Fruit fly (Drosophila melanogaster) whole organism, embryonic: Measurements from ENCODE around the gene Cyp310a1.
A peak's percentile ranks its signal among the peaks of the same experiment; 100 is the strongest.

ENCODE experiments used
- Adf1 ChIP-seq: fragments of 200-800 bp; sonication (Bioruptor generic); IDR thresholded peaks from 2 replicates; pipeline ENCODE4 v1.3.6; 2022; ENCODE audit warnings: missing biosample characterization, missing genetic modification characterization
- Awh ChIP-seq: fragments of 200-800 bp; sonication (Bioruptor generic); IDR thresholded peaks from 2 replicates; pipeline ENCODE4, ENCODE4 v1.3.6; 2022; ENCODE audit warnings: missing biosample characterization, missing genetic modification characterization
- B-H1 ChIP-seq: fragments of 200-800 bp; sonication (Bioruptor generic); IDR thresholded peaks from 3 replicates; pipeline ENCODE4 v1.3.6; 2022; ENCODE audit warnings: missing biosample characterization, missing genetic modification characterization
- Bgb ChIP-seq: fragments of 200-800 bp; sonication (Bioruptor generic); IDR thresholded peaks from 2 replicates; pipeline ENCODE4 v1.3.6; 2022; ENCODE audit warnings: missing biosample characterization, missing genetic modification characterization; ENCODE audit not compliant: partially characterized antibody
- C15 ChIP-seq: fragments of 200-800 bp; sonication (Bioruptor generic); IDR thresholded peaks from 3 replicates; pipeline ENCODE4 v1.3.6; 2022; ENCODE audit warnings: missing biosample characterization, missing genetic modification characterization
- CG10147 ChIP-seq: fragments of 200-800 bp; sonication (Bioruptor generic); optimal IDR thresholded peaks from 2 replicates; lab custom pipeline; 2019; ENCODE audit warnings: missing biosample characterization, mild to moderate bottlenecking, missing genetic modification characterization, moderate library complexity
- CG10274 ChIP-seq: fragments of 200-800 bp; sonication (Bioruptor generic); optimal IDR thresholded peaks from 3 replicates; lab custom pipeline; 2017; ENCODE audit warnings: missing biosample characterization, mild to moderate bottlenecking, missing genetic modification characterization
- CG10431 ChIP-seq: fragments of 200-800 bp; sonication (Bioruptor generic); optimal IDR thresholded peaks from 3 replicates; lab custom pipeline; 2018; ENCODE audit warnings: missing biosample characterization, mild to moderate bottlenecking, missing genetic modification characterization
- CG13775 ChIP-seq: fragments of 200-800 bp; sonication (Bioruptor generic); optimal IDR thresholded peaks from 3 replicates; lab custom pipeline; 2017; ENCODE audit warnings: missing biosample characterization, mild to moderate bottlenecking, missing genetic modification characterization
- CG17328 ChIP-seq: fragments of 200-800 bp; sonication (Bioruptor generic); IDR thresholded peaks from 2 replicates; pipeline ENCODE4 v1.3.6; 2022; ENCODE audit warnings: missing biosample characterization, missing genetic modification characterization
- CG18262 ChIP-seq: fragments of 200-800 bp; optimal IDR thresholded peaks from 3 replicates; lab custom pipeline; 2019; ENCODE audit warnings: missing biosample characterization, mild to moderate bottlenecking, missing genetic modification characterization, moderate library complexity
- CG18764 ChIP-seq: fragments of 200-800 bp; sonication (Bioruptor generic); optimal IDR thresholded peaks from 3 replicates; lab custom pipeline; 2016; ENCODE audit warnings: missing biosample characterization, missing genetic modification characterization
- CG30020 ChIP-seq: fragments of 200-800 bp; optimal IDR thresholded peaks from 2 replicates; lab custom pipeline; 2019; ENCODE audit warnings: missing biosample characterization, mild to moderate bottlenecking, missing genetic modification characterization, moderate library complexity
- CG30403 ChIP-seq: fragments of 200-800 bp; sonication (Bioruptor generic); optimal IDR thresholded peaks from 3 replicates; lab custom pipeline; 2016; ENCODE audit warnings: missing biosample characterization, missing genetic modification characterization
- CG31224 ChIP-seq: fragments of 200-800 bp; sonication (Bioruptor generic); IDR thresholded peaks from 2 replicates; pipeline ENCODE4 v1.3.6; 2022; ENCODE audit warnings: missing biosample characterization, missing genetic modification characterization
- CG32767 ChIP-seq: fragments of 200-800 bp; sonication (Bioruptor generic); IDR thresholded peaks from 2 replicates; pipeline ENCODE4 v1.3.6; 2022; ENCODE audit warnings: missing biosample characterization, missing genetic modification characterization
- CG3281 ChIP-seq: fragments of 200-800 bp; sonication (Bioruptor generic); optimal IDR thresholded peaks from 3 replicates; lab custom pipeline; 2017; ENCODE audit warnings: missing biosample characterization, mild to moderate bottlenecking, missing genetic modification characterization
- CG3838 ChIP-seq: fragments of 200-800 bp; sonication (Bioruptor generic); optimal IDR thresholded peaks from 3 replicates; lab custom pipeline; 2016; ENCODE audit warnings: missing biosample characterization, missing genetic modification characterization
- CG3995 ChIP-seq: fragments of 200-800 bp; sonication (Bioruptor generic); optimal IDR thresholded peaks from 3 replicates; lab custom pipeline; 2016; ENCODE audit warnings: missing biosample characterization, missing genetic modification characterization
- CG4424 ChIP-seq: fragments of 200-800 bp; sonication (Bioruptor generic); optimal IDR thresholded peaks from 3 replicates; lab custom pipeline; 2016; ENCODE audit warnings: missing biosample characterization, missing genetic modification characterization
- CG4730 ChIP-seq: fragments of 200-800 bp; sonication (Bioruptor generic); IDR thresholded peaks from 2 replicates; pipeline ENCODE4 v1.3.6; 2022; ENCODE audit warnings: missing biosample characterization, missing genetic modification characterization
- CG5953 ChIP-seq: fragments of 200-800 bp; sonication (Bioruptor generic); IDR thresholded peaks from 2 replicates; pipeline ENCODE4 v1.3.6; 2022; ENCODE audit warnings: missing biosample characterization, missing genetic modification characterization
- CG7271 ChIP-seq: fragments of 200-800 bp; sonication (Bioruptor generic); optimal IDR thresholded peaks from 2 replicates; lab custom pipeline; 2018; ENCODE audit warnings: missing biosample characterization, mild to moderate bottlenecking, missing genetic modification characterization, moderate library complexity
- CG7987 ChIP-seq: fragments of 200-800 bp; sonication (Bioruptor generic); optimal IDR thresholded peaks from 2 replicates; lab custom pipeline; 2018; ENCODE audit warnings: missing biosample characterization, mild to moderate bottlenecking, missing genetic modification characterization, moderate library complexity
- CG8388 ChIP-seq: fragments of 200-800 bp; sonication (Bioruptor generic); optimal IDR thresholded peaks from 2 replicates; lab custom pipeline; 2019; ENCODE audit warnings: missing biosample characterization, mild to moderate bottlenecking, missing genetic modification characterization, moderate library complexity
- CG9609 ChIP-seq: fragments of 200-800 bp; sonication (Bioruptor generic); optimal IDR thresholded peaks from 3 replicates; lab custom pipeline; 2016; ENCODE audit warnings: missing biosample characterization, missing genetic modification characterization
- CG9817 ChIP-seq: fragments of 200-800 bp; sonication (Bioruptor generic); optimal IDR thresholded peaks from 2 replicates; lab custom pipeline; 2018; ENCODE audit warnings: missing biosample characterization, mild to moderate bottlenecking, missing genetic modification characterization, moderate library complexity
- Camta ChIP-seq: fragments of 200-800 bp; sonication (Bioruptor generic); optimal IDR thresholded peaks from 2 replicates; lab custom pipeline; 2016; ENCODE audit warnings: missing biosample characterization, missing genetic modification characterization
- D19A ChIP-seq: fragments of 200-800 bp; optimal IDR thresholded peaks from 3 replicates; lab custom pipeline; 2019; ENCODE audit warnings: missing biosample characterization, mild to moderate bottlenecking, missing genetic modification characterization, moderate library complexity
- Hand ChIP-seq: fragments of 200-800 bp; sonication (Bioruptor generic); optimal IDR thresholded peaks from 2 replicates; lab custom pipeline; 2017; ENCODE audit warnings: mild to moderate bottlenecking, missing biosample characterization, missing genetic modification reagents, missing genetic modification characterization
- Mes4 ChIP-seq: fragments of 200-800 bp; sonication (Bioruptor generic); optimal IDR thresholded peaks from 2 replicates; lab custom pipeline; 2016; ENCODE audit warnings: missing biosample characterization, missing genetic modification characterization
- ac ChIP-seq: fragments of 200-800 bp; sonication (Bioruptor generic); optimal IDR thresholded peaks from 3 replicates; lab custom pipeline; 2017; ENCODE audit warnings: missing biosample characterization, mild to moderate bottlenecking, missing genetic modification characterization
- az2 ChIP-seq: fragments of 200-800 bp; sonication (Bioruptor generic); optimal IDR thresholded peaks from 3 replicates; lab custom pipeline; 2016; ENCODE audit warnings: missing biosample characterization, missing genetic modification characterization
- danr ChIP-seq: fragments of 200-800 bp; sonication (Bioruptor generic); IDR thresholded peaks from 2 replicates; pipeline ENCODE4 v1.3.6; 2022; ENCODE audit warnings: missing biosample characterization, missing genetic modification characterization
- dysf ChIP-seq: fragments of 200-800 bp; sonication (Bioruptor generic); IDR thresholded peaks from 3 replicates; pipeline ENCODE4 v1.3.6; 2022; ENCODE audit warnings: missing biosample characterization, missing genetic modification characterization
- eyg ChIP-seq: fragments of 200-800 bp; sonication (Bioruptor generic); optimal IDR thresholded peaks from 3 replicates; lab custom pipeline; 2016; ENCODE audit warnings: missing biosample characterization, missing genetic modification characterization
- gsb ChIP-seq: fragments of 200-800 bp; sonication (Bioruptor generic); IDR thresholded peaks from 2 replicates; pipeline ENCODE4 v1.3.6; 2022; ENCODE audit warnings: missing biosample characterization, missing genetic modification characterization
- h ChIP-seq: fragments of >200 bp; optimal IDR thresholded peaks from 2 replicates; lab custom pipeline; 2017
- hb ChIP-seq: fragments of 200-800 bp; sonication (Bioruptor generic); IDR thresholded peaks from 3 replicates; pipeline ENCODE4 v1.3.6; 2022; ENCODE audit warnings: missing biosample characterization, missing genetic modification characterization; ENCODE audit not compliant: partially characterized antibody
- jumu ChIP-seq: fragments of 200-800 bp; sonication (Bioruptor generic); optimal IDR thresholded peaks from 3 replicates; lab custom pipeline; 2016; ENCODE audit warnings: missing biosample characterization, missing genetic modification characterization
- ken ChIP-seq: fragments of 200-800 bp; sonication (Bioruptor generic); IDR thresholded peaks from 3 replicates; pipeline ENCODE4 v1.3.6; 2022; ENCODE audit warnings: missing biosample characterization, missing genetic modification characterization
- nerfin-1 ChIP-seq: fragments of 200-800 bp; sonication (Bioruptor generic); optimal IDR thresholded peaks from 3 replicates; lab custom pipeline; 2019; ENCODE audit warnings: missing biosample characterization, mild to moderate bottlenecking, missing genetic modification characterization, moderate library complexity
- odd ChIP-seq: fragments of 200-800 bp; sonication (Bioruptor generic); optimal IDR thresholded peaks from 2 replicates; lab custom pipeline; 2017; ENCODE audit warnings: missing biosample characterization, mild to moderate bottlenecking, missing genetic modification characterization
- onecut ChIP-seq: fragments of 200-800 bp; sonication (Bioruptor generic); IDR thresholded peaks from 2 replicates; pipeline ENCODE4 v1.3.6; 2022; ENCODE audit warnings: missing biosample characterization, missing genetic modification characterization
- org-1 ChIP-seq: fragments of 200-800 bp; sonication (Bioruptor generic); optimal IDR thresholded peaks from 2 replicates; lab custom pipeline; 2017; ENCODE audit warnings: missing biosample characterization, missing genetic modification characterization
- p53 ChIP-seq: fragments of 200-800 bp; sonication (Bioruptor generic); optimal IDR thresholded peaks from 2 replicates; lab custom pipeline; 2016; ENCODE audit warnings: missing biosample characterization, missing genetic modification characterization
- pita ChIP-seq: fragments of 200-800 bp; sonication (Bioruptor generic); optimal IDR thresholded peaks from 2 replicates; lab custom pipeline; 2017; ENCODE audit warnings: missing biosample characterization, mild to moderate bottlenecking, missing genetic modification characterization
- pnt ChIP-seq: fragments of 200-800 bp; sonication (Bioruptor generic); optimal IDR thresholded peaks from 3 replicates; lab custom pipeline; 2016; ENCODE audit warnings: missing biosample characterization, missing genetic modification characterization
- pzg ChIP-seq: fragments of 200-800 bp; sonication (Bioruptor generic); optimal IDR thresholded peaks from 3 replicates; lab custom pipeline; 2018; ENCODE audit warnings: missing biosample characterization, mild to moderate bottlenecking, missing genetic modification characterization, moderate library complexity
- schlank ChIP-seq: fragments of 200-800 bp; sonication (Bioruptor generic); optimal IDR thresholded peaks from 2 replicates; lab custom pipeline; 2018; ENCODE audit warnings: missing biosample characterization, mild to moderate bottlenecking, missing genetic modification characterization
- slp2 ChIP-seq: fragments of 200-800 bp; sonication (Bioruptor generic); optimal IDR thresholded peaks from 2 replicates; lab custom pipeline; 2016; ENCODE audit warnings: missing biosample characterization, missing genetic modification characterization
- sob ChIP-seq: fragments of 200-800 bp; sonication (Bioruptor generic); IDR thresholded peaks from 2 replicates; pipeline ENCODE4 v1.3.6; 2022; ENCODE audit warnings: missing biosample characterization, missing genetic modification characterization
- ssp ChIP-seq: fragments of 200-800 bp; sonication (Bioruptor generic); IDR thresholded peaks from 2 replicates; pipeline ENCODE4 v1.3.6; 2022; ENCODE audit warnings: missing biosample characterization, missing genetic modification characterization
- unpg ChIP-seq: fragments of 200-800 bp; sonication (Bioruptor generic); optimal IDR thresholded peaks from 3 replicates; lab custom pipeline; 2018; ENCODE audit warnings: missing biosample characterization, mild to moderate bottlenecking, missing genetic modification characterization, moderate library complexity

Gene Cyp310a1

dm6 chr2L:18625470-18625869 lies 27.3 kb downstream of the Cyp310a1 start (continued):
- TF ChIP-seq CG30403 (no peak), CG32767 (GFP tag; lab: Robert Waterston, UW) (no peak), B-H1 (GFP tag; lab: Robert Waterston, UW) (no peak), CG8388 (GFP tag; lab: Kevin White, UChicago) (no peak), eyg (GFP tag; lab: Kevin White, UChicago) (no peak), pzg (GFP tag; lab: Kevin White, UChicago) (no peak), ssp (GFP tag; lab: Robert Waterston, UW) (no peak), nerfin-1 (no peak), D19A (tag; lab: Kevin White, UChicago) (no peak), danr (GFP tag; lab: Robert Waterston, UW) (no peak), CG9609 (no peak), pita (no peak), gsb (GFP tag; lab: Robert Waterston, UW) (no peak), CG3281 (no peak), onecut (GFP tag; lab: Robert Waterston, UW) (no peak), p53 (GFP tag; lab: Kevin White, UChicago) (no peak), unpg (GFP tag; lab: Kevin White, UChicago) (peak; percentile 31), Awh (GFP tag; lab: Robert Waterston, UW) (no peak; the same call in 1 of the 2 replicates), CG17328 (GFP tag; lab: Robert Waterston, UW) (no peak), CG7987 (peak; percentile 7), Bgb (GFP tag; lab: Robert Waterston, UW) (no peak), CG10147 (no peak), slp2 (GFP tag; lab: Kevin White, UChicago) (no peak), CG9817 (tag; lab: Kevin White, UChicago) (no peak), h (lab: Kevin White, UChicago) (no peak), CG4730 (GFP tag; lab: Robert Waterston, UW) (no peak), CG10431 (GFP tag; lab: Kevin White, UChicago) (no peak), pnt (GFP tag; lab: Kevin White, UChicago) (no peak), sob (GFP tag; lab: Robert Waterston, UW) (no peak), dysf (GFP tag; lab: Robert Waterston, UW) (no peak), CG4424 (no peak), Mes4 (GFP tag; lab: Kevin White, UChicago) (no peak), CG5953 (GFP tag; lab: Robert Waterston, UW) (no peak), CG10274 (GFP tag; lab: Kevin White, UChicago) (no peak), CG18262 (tag; lab: Kevin White, UChicago) (peak; percentile 12), ken (GFP tag; lab: Robert Waterston, UW) (no peak), hb (no peak), CG30020 (tag; lab: Kevin White, UChicago) (no peak), schlank (tag; lab: Kevin White, UChicago) (no peak), Adf1 (GFP tag; lab: Robert Waterston, UW) (no peak), Hand (GFP tag; lab: Kevin White, UChicago) (no peak), ac (GFP tag; lab: Kevin White, UChicago) (peak; percentile 54), Camta (GFP tag; lab: Kevin White, UChicago) (no peak), odd (GFP tag; lab: Kevin White, UChicago) (peak; percentile 44), CG3838 (GFP tag; lab: Kevin White, UChicago) (no peak), CG18764 (GFP tag; lab: Kevin White, UChicago) (no peak), CG7271 (peak; percentile 13), CG13775 (GFP tag; lab: Kevin White, UChicago) (no peak), CG3995 (GFP tag; lab: Kevin White, UChicago) (no peak), org-1 (peak; percentile 40), jumu (no peak), CG31224 (no peak), C15 (no peak), az2 (no peak)
